Worm (Caenorhabditis elegans) whole organism, L3 larva: ENCODE data around the gene ttr-7.

Source experiments
- R02D3.7 ChIP-seq: fragments of 150-350 bp; optimal IDR thresholded peaks from 2 replicates; lab custom pipeline; 2014; ENCODE audit warnings: missing biosample characterization, missing genetic modification characterization
- ZK546.5 ChIP-seq: sonication (generic microtip); optimal IDR thresholded peaks from 2 replicates; lab custom pipeline; 2017; ENCODE audit warnings: missing biosample characterization, missing genetic modification characterization
- ama-1 ChIP-seq: fragments of 150-350 bp; optimal IDR thresholded peaks from 2 replicates; lab custom pipeline; 2018
- ceh-16 ChIP-seq: sonication (generic microtip); optimal IDR thresholded peaks from 2 replicates; lab custom pipeline; 2017; ENCODE audit warnings: missing biosample characterization, missing genetic modification characterization
- ceh-9 ChIP-seq: sonication (generic microtip); optimal IDR thresholded peaks from 2 replicates; lab custom pipeline; 2018; ENCODE audit warnings: missing biosample characterization, missing genetic modification characterization
- egl-27 ChIP-seq: sonication (generic microtip); optimal IDR thresholded peaks from 4 replicates; lab custom pipeline; 2017; ENCODE audit warnings: missing biosample characterization, missing genetic modification reagents, missing genetic modification characterization
- elt-3 ChIP-seq, 3 experiments: fragments of 150-350 bp in 1 of 3; sonication (generic microtip) in 2 of 3; optimal IDR thresholded peaks; 2 replicates in 2 of 3; 4 replicates in 1 of 3; lab custom pipeline; 2014 to 2017; ENCODE audit warnings: missing biosample characterization in 3 of 3, missing genetic modification characterization in 3 of 3
- eor-1 ChIP-seq, 2 experiments: fragments of 150-350 bp; optimal IDR thresholded peaks; 2 replicates each; lab custom pipeline; 2014 to 2018; ENCODE audit warnings: missing biosample characterization in 2 of 2, missing genetic modification characterization in 2 of 2
- fos-1 ChIP-seq: fragments of 150-350 bp; optimal IDR thresholded peaks from 2 replicates; lab custom pipeline; 2014; ENCODE audit warnings: missing biosample characterization, missing genetic modification characterization
- hmg-11 ChIP-seq: sonication (generic microtip); optimal IDR thresholded peaks from 2 replicates; lab custom pipeline; 2016; ENCODE audit warnings: missing genetic modification characterization, missing compliant biosample characterization
- lin-15B ChIP-seq: fragments of 150-350 bp; optimal IDR thresholded peaks from 2 replicates; lab custom pipeline; 2014; ENCODE audit warnings: missing biosample characterization, missing genetic modification characterization
- lin-39 ChIP-seq: fragments of 150-350 bp; optimal IDR thresholded peaks from 2 replicates; lab custom pipeline; 2018; ENCODE audit warnings: missing biosample characterization, missing genetic modification reagents, missing genetic modification characterization
- lsy-12 ChIP-seq: sonication (generic microtip); optimal IDR thresholded peaks from 2 replicates; lab custom pipeline; 2016; ENCODE audit warnings: mild to moderate bottlenecking, missing genetic modification characterization, missing compliant biosample characterization
- nfya-1 ChIP-seq: sonication (generic microtip); optimal IDR thresholded peaks from 2 replicates; lab custom pipeline; 2017; ENCODE audit warnings: missing genetic modification characterization, mild to moderate bottlenecking, missing compliant biosample characterization, antibody characterized with exemption, moderate library complexity; ENCODE audit not compliant: insufficient read depth
- nhr-11 ChIP-seq: fragments of 150-350 bp; optimal IDR thresholded peaks from 2 replicates; lab custom pipeline; 2014; ENCODE audit warnings: missing biosample characterization, missing genetic modification characterization
- nhr-23 ChIP-seq: fragments of 150-350 bp; optimal IDR thresholded peaks from 2 replicates; lab custom pipeline; 2014; ENCODE audit warnings: missing biosample characterization, missing genetic modification reagents, missing genetic modification characterization
- nhr-25 ChIP-seq: sonication (generic microtip); optimal IDR thresholded peaks from 2 replicates; lab custom pipeline; 2017; ENCODE audit warnings: missing biosample characterization, missing genetic modification characterization
- nhr-28 ChIP-seq: fragments of 150-350 bp; optimal IDR thresholded peaks from 2 replicates; lab custom pipeline; 2014; ENCODE audit warnings: missing biosample characterization, missing genetic modification characterization
- nhr-43 ChIP-seq: sonication (generic microtip); optimal IDR thresholded peaks from 2 replicates; lab custom pipeline; 2016; ENCODE audit warnings: mild to moderate bottlenecking, missing genetic modification characterization, missing compliant biosample characterization; ENCODE audit not compliant: poor library complexity, severe bottlenecking
- nhr-67 ChIP-seq: fragments of 150-350 bp; optimal IDR thresholded peaks from 2 replicates; lab custom pipeline; 2014; ENCODE audit warnings: missing biosample characterization, missing genetic modification characterization
- nhr-76 ChIP-seq: fragments of 150-350 bp; sonication (generic microtip); optimal IDR thresholded peaks from 5 replicates; lab custom pipeline; 2014; ENCODE audit warnings: missing biosample characterization, missing genetic modification characterization
- nhr-77 ChIP-seq: fragments of 150-350 bp; optimal IDR thresholded peaks from 2 replicates; lab custom pipeline; 2014; ENCODE audit warnings: missing biosample characterization, missing genetic modification characterization
- pha-4 ChIP-seq: fragments of 150-350 bp; optimal IDR thresholded peaks from 2 replicates; lab custom pipeline; 2014; ENCODE audit warnings: missing biosample characterization, missing genetic modification reagents, missing genetic modification characterization
- sea-2 ChIP-seq: fragments of 150-350 bp; sonication (generic microtip); optimal IDR thresholded peaks from 4 replicates; lab custom pipeline; 2014; ENCODE audit warnings: missing biosample characterization, missing genetic modification reagents, missing genetic modification characterization
- skn-1 ChIP-seq: fragments of 150-350 bp; optimal IDR thresholded peaks from 2 replicates; lab custom pipeline; 2014; ENCODE audit warnings: missing biosample characterization, missing genetic modification characterization
- snpc-4 ChIP-seq: fragments of 150-350 bp; optimal IDR thresholded peaks from 2 replicates; lab custom pipeline; 2014; ENCODE audit warnings: missing biosample characterization, missing genetic modification characterization
- tbx-2 ChIP-seq: sonication (generic microtip); optimal IDR thresholded peaks from 2 replicates; lab custom pipeline; 2016; ENCODE audit warnings: mild to moderate bottlenecking, missing genetic modification characterization, missing compliant biosample characterization
- unc-39 ChIP-seq: sonication (generic microtip); optimal IDR thresholded peaks from 4 replicates; lab custom pipeline; 2017; ENCODE audit warnings: missing biosample characterization, missing genetic modification characterization
- unc-62 ChIP-seq: fragments of 150-350 bp; sonication (generic microtip); optimal IDR thresholded peaks from 4 replicates; lab custom pipeline; 2014; ENCODE audit warnings: missing biosample characterization, missing genetic modification reagents, missing genetic modification characterization
- zag-1 ChIP-seq: fragments of 150-350 bp; optimal IDR thresholded peaks from 2 replicates; lab custom pipeline; 2014; ENCODE audit warnings: missing biosample characterization, missing genetic modification characterization
- ztf-11 ChIP-seq: fragments of 150-350 bp; optimal IDR thresholded peaks from 2 replicates; lab custom pipeline; 2014; ENCODE audit warnings: missing biosample characterization, missing genetic modification characterization
- ztf-4 ChIP-seq: fragments of 150-350 bp; optimal IDR thresholded peaks from 2 replicates; lab custom pipeline; 2014; ENCODE audit warnings: missing biosample characterization, missing genetic modification characterization

ttr-7 gene

ce11 chrIII:641759-642158, 36.0 kb downstream of the ttr-7 start, which contains the start of gene W06E11.1:
Gene W06E11.1 (plus strand): TSS chrIII:642059.
- TF ChIP-seq nfya-1 (tag; lab: Kevin White, UChicago) (no peak), nhr-11 (no peak), skn-1 (tag; lab: Kevin White, UChicago) (no peak), unc-62 (no peak), ZK546.5 (tag; lab: Kevin White, UChicago) (no peak), nhr-23 (no peak), zag-1 (tag; lab: Kevin White, UChicago) (no peak), ceh-9 (tag; lab: Kevin White, UChicago) (no peak), ztf-11 (tag; lab: Kevin White, UChicago) (no peak), nhr-43 (tag; lab: Kevin White, UChicago) (no peak), ztf-4 (tag; lab: Kevin White, UChicago) (no peak), pha-4 (no peak), fos-1 (tag; lab: Kevin White, UChicago) (no peak), sea-2 (GFP tag; lab: Kevin White, UChicago) (no peak)

ce11 chrIII:644660-645059, 38.9 kb downstream of the ttr-7 start:
- no peak for TF ChIP-seq nhr-25 (tag; lab: Kevin White, UChicago)
- TF ChIP-seq unc-39, result no peak
- TF ChIP-seq hmg-11 (tag; lab: Kevin White, UChicago), result no peak
- TF ChIP-seq lsy-12 (tag; lab: Kevin White, UChicago), result no peak
- TF ChIP-seq nhr-76 (tag; lab: Kevin White, UChicago), result no peak
- no peak for TF ChIP-seq nhr-23
- TF ChIP-seq snpc-4 (tag; lab: Kevin White, UChicago), result no peak
- TF ChIP-seq, all 47 proteins: peak for 0

- TF ChIP-seq nhr-28, result no peak
- TF ChIP-seq ama-1 (lab: Kevin White, UChicago), result no peak
- TF ChIP-seq fos-1 (tag; lab: Kevin White, UChicago), result no peak
These were observed 40.6 kb downstream of the ttr-7 start, which contains the start of gene orai-1 for ce11 chrIII:646454-646853. Gene orai-1 (plus strand): TSS chrIII:646754.

ce11 chrIII:647248-647647, 41.4 kb downstream of the ttr-7 start:
- TF ChIP-seq nfya-1 (tag; lab: Kevin White, UChicago) (peak; percentile 26), nhr-23 (peak; percentile 19), pha-4 (peak; percentile 78), nhr-28 (no peak), hmg-11 (tag; lab: Kevin White, UChicago) (peak; percentile 47)
- TF ChIP-seq, all 47 proteins: peak for 4

- TF ChIP-seq lin-15B (tag; lab: Kevin White, UChicago) (no peak), snpc-4 (tag; lab: Kevin White, UChicago) (no peak), eor-1 (tag; optimal IDR thresholded peaks at IDR 0.05; lab: Kevin White, UChicago) (no peak), nhr-67 (tag; lab: Kevin White, UChicago) (no peak), nhr-28 (no peak), lsy-12 (tag; lab: Kevin White, UChicago) (no peak), nhr-76 (tag; lab: Kevin White, UChicago) (no peak), fos-1 (tag; lab: Kevin White, UChicago) (no peak), nfya-1 (tag; lab: Kevin White, UChicago) (no peak), elt-3 (tag; optimal IDR thresholded peaks at IDR 0.05; lab: Kevin White, UChicago) (no peak), egl-27 (tag; lab: Kevin White, UChicago) (no peak), ceh-16 (tag; lab: Kevin White, UChicago) (no peak), tbx-2 (tag; lab: Kevin White, UChicago) (no peak), nhr-77 (no peak), zag-1 (tag; lab: Kevin White, UChicago) (no peak), R02D3.7 (tag; lab: Kevin White, UChicago) (no peak), lin-39 (tag; lab: Kevin White, UChicago) (no peak), nhr-11 (no peak), hmg-11 (tag; lab: Kevin White, UChicago) (no peak)
These were observed 44.1 kb downstream of the ttr-7 start for ce11 chrIII:649935-650334.

ce11 chrIII:650539-650938, 44.7 kb downstream of the ttr-7 start:
- TF ChIP-seq nhr-25 (tag; lab: Kevin White, UChicago), result peak; percentile 57
- no peak for TF ChIP-seq ZK546.5 (tag; lab: Kevin White, UChicago)
